Worm (Caenorhabditis elegans) whole organism, early embryonic: ENCODE results near the gene EGAP2.1.
A peak's percentile ranks its signal among the peaks of the same experiment; 100 is the strongest.

Experiments
- B0310.2 ChIP-seq: sonication (generic microtip); optimal IDR thresholded peaks from 2 replicates; lab custom pipeline; 2016; ENCODE audit warnings: mild to moderate bottlenecking, missing genetic modification characterization, missing compliant biosample characterization
- F13C5.2 ChIP-seq: sonication (generic microtip); optimal IDR thresholded peaks from 2 replicates; lab custom pipeline; 2017; ENCODE audit warnings: mild to moderate bottlenecking, missing genetic modification characterization, inconsistent platforms, missing compliant biosample characterization
- aly-1 ChIP-seq: sonication (generic microtip); optimal IDR thresholded peaks from 2 replicates; lab custom pipeline; 2016; ENCODE audit warnings: missing genetic modification characterization, missing compliant biosample characterization
- ama-1 ChIP-seq: fragments of 150-350 bp; optimal IDR thresholded peaks from 2 replicates; lab custom pipeline; 2014
- ceh-13 ChIP-seq: fragments of 200-800 bp; sonication (Bioruptor generic); optimal IDR thresholded peaks from 2 replicates; lab custom pipeline; 2018; ENCODE audit warnings: mild to moderate bottlenecking, missing genetic modification characterization, missing compliant biosample characterization
- ceh-36 ChIP-seq: sonication (generic microtip); optimal IDR thresholded peaks from 2 replicates; lab custom pipeline; 2016; ENCODE audit warnings: missing genetic modification characterization, inconsistent platforms, missing compliant biosample characterization
- ets-7 ChIP-seq: sonication (generic microtip); optimal IDR thresholded peaks from 2 replicates; lab custom pipeline; 2016; ENCODE audit warnings: missing genotype, missing genetic modification characterization, missing compliant biosample characterization
- flt-1 ChIP-seq: fragments of 200-800 bp; sonication (Bioruptor generic); IDR thresholded peaks from 2 replicates; pipeline ENCODE4 v1.3.6; 2022; ENCODE audit warnings: missing genetic modification characterization, missing compliant biosample characterization
- hmbx-1 ChIP-seq: sonication (generic microtip); optimal IDR thresholded peaks from 2 replicates; lab custom pipeline; 2016; ENCODE audit warnings: mild to moderate bottlenecking, missing genetic modification characterization, missing compliant biosample characterization
- hmg-4 ChIP-seq: fragments of 200-800 bp; sonication (Bioruptor generic); optimal IDR thresholded peaks from 2 replicates; lab custom pipeline; 2018; ENCODE audit warnings: mild to moderate bottlenecking, missing genetic modification characterization, missing compliant biosample characterization
- hnd-1 ChIP-seq: sonication (generic microtip); optimal IDR thresholded peaks from 2 replicates; lab custom pipeline; 2016; ENCODE audit warnings: missing genetic modification characterization, missing compliant biosample characterization
- pes-1 ChIP-seq: fragments of 200-800 bp; sonication (Bioruptor generic); IDR thresholded peaks from 2 replicates; pipeline ENCODE4 v1.3.6; 2022; ENCODE audit warnings: missing genetic modification reagents, missing genetic modification characterization, missing compliant biosample characterization
- scrt-1 ChIP-seq: fragments of 200-800 bp; sonication (Bioruptor generic); IDR thresholded peaks from 2 replicates; pipeline ENCODE4 v1.3.6; 2022; ENCODE audit warnings: missing genetic modification characterization, missing compliant biosample characterization
- sea-1 ChIP-seq: fragments of 200-800 bp; sonication (Bioruptor generic); conservative IDR thresholded peaks from 2 replicates; pipeline ENCODE4 v1.3.6; 2022; ENCODE audit warnings: missing genetic modification characterization, missing compliant biosample characterization
- tbx-11 ChIP-seq: fragments of 200-800 bp; sonication (Bioruptor generic); IDR thresholded peaks from 2 replicates; pipeline ENCODE4 v1.3.6; 2022; ENCODE audit warnings: missing genetic modification characterization, missing compliant biosample characterization
- tbx-37 ChIP-seq: fragments of 200-800 bp; sonication (Bioruptor generic); conservative IDR thresholded peaks from 2 replicates; pipeline ENCODE4 v1.3.6; 2022; ENCODE audit warnings: missing genetic modification reagents, missing genetic modification characterization, missing compliant biosample characterization
- tra-4 ChIP-seq: sonication (generic microtip); optimal IDR thresholded peaks from 2 replicates; lab custom pipeline; 2017; ENCODE audit warnings: missing genetic modification characterization, missing compliant biosample characterization

EGAP2.1 gene

ce11 chrII:5228662-5229061, 2.5 kb upstream of the EGAP2.1 start:
- TF ChIP-seq hmg-4 (GFP tag; lab: Kevin White, UChicago) (peak; percentile 46), ets-7 (tag; lab: Kevin White, UChicago) (no peak), ceh-36 (tag; lab: Kevin White, UChicago) (no peak), hnd-1 (no peak)

ce11 chrII:5229596-5229995, 1.6 kb upstream of the EGAP2.1 start, which contains the start of gene EGAP2.2:
Gene EGAP2.2, plus strand, starts transcription at chrII:5229896.
- TF ChIP-seq ama-1 (no peak), hnd-1 (no peak), tbx-11 (GFP tag; lab: Robert Waterston, UW) (no peak), ets-7 (tag; lab: Kevin White, UChicago) (no peak), tbx-37 (GFP tag; lab: Robert Waterston, UW) (no peak), pes-1 (GFP tag; lab: Robert Waterston, UW) (no peak), ceh-36 (tag; lab: Kevin White, UChicago) (no peak), scrt-1 (GFP tag; lab: Robert Waterston, UW) (no peak), B0310.2 (tag; lab: Kevin White, UChicago) (no peak), ceh-13 (no peak), tra-4 (tag; lab: Kevin White, UChicago) (no peak), hmg-4 (GFP tag; lab: Kevin White, UChicago) (no peak), sea-1 (GFP tag; lab: Robert Waterston, UW) (no peak), flt-1 (GFP tag; lab: Robert Waterston, UW) (no peak), F13C5.2 (tag; lab: Kevin White, UChicago) (no peak), hmbx-1 (no peak)

- no peak for TF ChIP-seq ceh-13
- no peak for TF ChIP-seq tbx-37 (GFP tag; lab: Robert Waterston, UW)
- no peak for TF ChIP-seq sea-1 (GFP tag; lab: Robert Waterston, UW)
- TF ChIP-seq ama-1, result no peak
- no peak for TF ChIP-seq hmg-4 (GFP tag; lab: Kevin White, UChicago)
- no peak for TF ChIP-seq scrt-1 (GFP tag; lab: Robert Waterston, UW)
These were observed 3.5 kb downstream of the EGAP2.1 start for ce11 chrII:5234728-5235127.

ce11 chrII:5235758-5236157, 4.5 kb downstream of the EGAP2.1 start, which contains the start of gene pho-1:
Gene pho-1, minus strand, starts transcription at chrII:5235846.
- TF ChIP-seq ama-1 (no peak), sea-1 (GFP tag; lab: Robert Waterston, UW) (no peak), hnd-1 (no peak), flt-1 (GFP tag; lab: Robert Waterston, UW) (no peak), tbx-37 (GFP tag; lab: Robert Waterston, UW) (no peak), hmg-4 (GFP tag; lab: Kevin White, UChicago) (no peak), F13C5.2 (tag; lab: Kevin White, UChicago) (no peak), aly-1 (no peak), tbx-11 (GFP tag; lab: Robert Waterston, UW) (no peak), pes-1 (GFP tag; lab: Robert Waterston, UW) (no peak), ceh-36 (tag; lab: Kevin White, UChicago) (no peak), ceh-13 (no peak), hmbx-1 (no peak), B0310.2 (tag; lab: Kevin White, UChicago) (no peak), scrt-1 (GFP tag; lab: Robert Waterston, UW) (no peak)

ce11 chrII:5237699-5238098, 6.5 kb downstream of the EGAP2.1 start:
- TF ChIP-seq pes-1 (GFP tag; lab: Robert Waterston, UW) (no peak), hmbx-1 (no peak), F13C5.2 (tag; lab: Kevin White, UChicago) (no peak), scrt-1 (GFP tag; lab: Robert Waterston, UW) (peak; percentile 61; the same call in 1 of the 2 replicates), ceh-13 (no peak), ama-1 (no peak), hmg-4 (GFP tag; lab: Kevin White, UChicago) (no peak), B0310.2 (tag; lab: Kevin White, UChicago) (no peak), tra-4 (tag; lab: Kevin White, UChicago) (no peak), tbx-11 (GFP tag; lab: Robert Waterston, UW) (0 out of 2 replicates have a peak, but pooled peaks have one; percentile 43), sea-1 (GFP tag; lab: Robert Waterston, UW) (no peak), flt-1 (GFP tag; lab: Robert Waterston, UW) (0 out of 2 replicates have a peak, but pooled peaks have one; percentile 10), hnd-1 (no peak), tbx-37 (GFP tag; lab: Robert Waterston, UW) (no peak), ceh-36 (tag; lab: Kevin White, UChicago) (no peak), ets-7 (tag; lab: Kevin White, UChicago) (no peak)

- TF ChIP-seq ets-7 (tag; lab: Kevin White, UChicago), result no peak
- no peak for TF ChIP-seq pes-1 (GFP tag; lab: Robert Waterston, UW)
- no peak for TF ChIP-seq hmbx-1
- TF ChIP-seq aly-1, result no peak
- no peak for TF ChIP-seq ama-1
- TF ChIP-seq hnd-1, result no peak
- TF ChIP-seq tbx-37 (GFP tag; lab: Robert Waterston, UW), result no peak
These were observed 7.2 kb downstream of the EGAP2.1 start, which contains the start of gene pho-4 for ce11 chrII:5238366-5238765. Gene pho-4, minus strand, starts transcription at chrII:5238466.

- no peak for TF ChIP-seq pes-1 (GFP tag; lab: Robert Waterston, UW)
- TF ChIP-seq hmbx-1, result no peak
- no peak for TF ChIP-seq hnd-1
- TF ChIP-seq tbx-37 (GFP tag; lab: Robert Waterston, UW), result no peak
- TF ChIP-seq sea-1 (GFP tag; lab: Robert Waterston, UW), result no peak
- no peak for TF ChIP-seq B0310.2 (tag; lab: Kevin White, UChicago)
- TF ChIP-seq flt-1 (GFP tag; lab: Robert Waterston, UW), result no peak
- no peak for TF ChIP-seq ama-1
- TF ChIP-seq tbx-11 (GFP tag; lab: Robert Waterston, UW), result no peak
- TF ChIP-seq scrt-1 (GFP tag; lab: Robert Waterston, UW), result no peak
- TF ChIP-seq hmg-4 (GFP tag; lab: Kevin White, UChicago), result no peak
These were observed 10.3 kb downstream of the EGAP2.1 start, which contains the start of gene T16D1.1 for ce11 chrII:5241560-5241959. Gene T16D1.1, minus strand, starts transcription at chrII:5241660.
